Fruit fly (Drosophila melanogaster): Measurements from ENCODE around the gene Mgat3.

- TF ChIP-seq CG7101 (tag; optimal IDR thresholded peaks at IDR 0.05) (no peak), ovo (GFP tag; optimal IDR thresholded peaks at IDR 0.05) (no peak), CG1620 (GFP tag; optimal IDR thresholded peaks at IDR 0.05) (no peak), CG14711 (tag; optimal IDR thresholded peaks at IDR 0.05) (no peak), Hr96 (GFP tag; optimal IDR thresholded peaks at IDR 0.05) (no peak), Mnt (GFP tag; optimal IDR thresholded peaks at IDR 0.05) (no peak)
Observed at dm6 chr2L:13182415-13182814, at the start of gene Mgat3.
